Fruit fly (Drosophila melanogaster) whole organism: ENCODE data around the gene CG4116.
A peak's percentile ranks its signal among the peaks of the same experiment; 100 is the strongest.

Source experiments
- CG8478 ChIP-seq: fragments of >200 bp; optimal IDR thresholded peaks from 2 replicates; lab custom pipeline; 2018; ENCODE audit warnings: inconsistent platforms
- Dll ChIP-seq: fragments of >200 bp; optimal IDR thresholded peaks from 2 replicates; lab custom pipeline; 2017
- EcR ChIP-seq, 2 experiments: fragments of >200 bp; optimal IDR thresholded peaks; 2 replicates each; lab custom pipeline; 2017; ENCODE audit warnings: missing biosample characterization in 2 of 2, missing genetic modification characterization in 2 of 2, missing genetic modification reagents in 2 of 2
- pan ChIP-seq: fragments of >200 bp; optimal IDR thresholded peaks from 2 replicates; lab custom pipeline; 2017
- psq ChIP-seq: fragments of >200 bp; optimal IDR thresholded peaks from 2 replicates; lab custom pipeline; 2017
- usp ChIP-seq: fragments of >200 bp; optimal IDR thresholded peaks from 2 replicates; lab custom pipeline; 2017; ENCODE audit warnings: missing biosample characterization, missing genetic modification characterization, mixed read lengths

CG4116 gene

DNA sequence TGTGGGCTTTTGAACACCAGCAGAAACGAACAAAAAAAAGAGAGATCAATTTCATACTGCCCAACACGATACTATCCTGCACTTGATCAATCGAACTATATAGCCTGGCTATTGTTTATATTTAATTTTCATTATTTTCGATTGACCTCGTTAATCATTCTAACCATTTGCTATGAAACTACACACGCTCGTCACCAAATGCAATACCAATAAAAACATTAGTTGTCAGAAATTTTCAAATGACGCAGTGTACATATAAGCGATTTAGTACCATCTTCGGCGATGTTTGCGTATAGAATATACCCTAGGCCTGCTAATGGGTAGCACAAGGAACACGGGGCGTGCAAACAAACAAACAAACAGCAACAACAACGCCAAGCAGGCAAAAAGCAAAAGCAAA lies 7.3 kb downstream of the CG4116 start:
- peak; percentile 77 for TF ChIP-seq pan (lab: Kevin White, UChicago)
- no peak for TF ChIP-seq Dll

DNA sequence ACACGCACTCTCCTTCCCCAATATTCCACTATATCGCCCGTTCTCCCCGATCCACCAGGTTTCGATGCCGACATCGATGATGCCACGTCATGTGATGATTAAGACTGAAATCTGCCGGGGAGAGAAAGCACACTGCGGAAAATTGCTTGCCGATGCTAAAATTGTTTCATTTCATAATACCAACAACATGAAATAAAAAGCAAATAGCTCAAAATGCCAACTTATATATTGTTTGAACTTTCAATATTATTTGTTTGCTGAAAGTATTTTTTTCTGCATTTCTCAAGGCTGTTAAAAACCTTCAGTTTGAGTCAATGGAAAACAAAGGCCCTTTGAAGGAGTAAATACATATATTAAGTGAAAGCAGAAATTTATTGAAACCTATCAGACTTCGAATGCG lies 11.6 kb downstream of the CG4116 start:
- TF ChIP-seq CG8478 (no peak), pan (lab: Kevin White, UChicago) (no peak), EcR (GFP tag; optimal IDR thresholded peaks at IDR 0.05; lab: Kevin White, UChicago) (no peak), usp (GFP tag; lab: Kevin White, UChicago) (no peak), psq (no peak), Dll (no peak)

DNA sequence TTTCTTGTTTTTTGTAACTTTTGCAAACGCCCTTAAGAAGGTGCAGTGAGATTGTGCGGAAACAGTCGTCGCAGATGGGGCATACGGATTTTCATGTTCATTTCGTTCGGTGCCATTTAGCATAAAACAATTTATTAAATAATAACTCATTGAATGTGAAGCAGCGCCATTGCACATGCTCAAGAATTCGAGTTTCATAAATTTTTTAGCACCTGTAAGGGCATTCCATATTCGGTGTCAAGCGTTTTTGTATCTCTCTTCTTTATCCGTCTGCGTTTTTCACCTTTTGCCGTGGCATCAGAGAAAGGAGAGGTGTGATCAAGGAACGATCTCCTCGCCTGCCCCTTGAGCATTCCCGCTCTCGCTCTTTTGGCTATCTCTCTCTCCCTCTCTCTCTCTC lies 14.1 kb downstream of the CG4116 start:
- TF ChIP-seq psq = no peak
- TF ChIP-seq Dll = no peak
- no peak for TF ChIP-seq pan (lab: Kevin White, UChicago)
- no peak for TF ChIP-seq CG8478
- no peak for TF ChIP-seq EcR (GFP tag; optimal IDR thresholded peaks at IDR 0.05; lab: Kevin White, UChicago)
- TF ChIP-seq usp (GFP tag; lab: Kevin White, UChicago) = no peak

DNA sequence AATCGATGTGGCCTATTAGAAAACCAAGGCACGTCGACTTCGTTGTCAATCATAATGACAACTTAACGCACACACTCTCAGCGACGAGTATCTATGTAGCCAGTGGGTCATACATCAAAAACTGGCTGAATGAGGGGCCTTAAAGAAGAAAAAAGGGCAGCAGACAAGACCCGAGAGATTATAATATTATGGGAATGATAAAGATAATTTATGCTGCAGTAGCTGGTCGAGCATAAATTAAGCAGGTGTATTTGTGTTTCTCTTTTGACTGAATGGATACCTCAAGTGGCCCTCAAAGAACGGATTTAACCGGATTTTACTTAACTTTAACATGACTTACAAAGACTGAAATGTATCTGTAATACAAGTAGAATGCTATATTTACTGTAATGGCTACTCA lies 17.1 kb downstream of the CG4116 start:
- TF ChIP-seq EcR (GFP tag; optimal IDR thresholded peaks at IDR 0.05; lab: Kevin White, UChicago) (no peak), CG8478 (no peak), usp (GFP tag; lab: Kevin White, UChicago) (no peak)

DNA sequence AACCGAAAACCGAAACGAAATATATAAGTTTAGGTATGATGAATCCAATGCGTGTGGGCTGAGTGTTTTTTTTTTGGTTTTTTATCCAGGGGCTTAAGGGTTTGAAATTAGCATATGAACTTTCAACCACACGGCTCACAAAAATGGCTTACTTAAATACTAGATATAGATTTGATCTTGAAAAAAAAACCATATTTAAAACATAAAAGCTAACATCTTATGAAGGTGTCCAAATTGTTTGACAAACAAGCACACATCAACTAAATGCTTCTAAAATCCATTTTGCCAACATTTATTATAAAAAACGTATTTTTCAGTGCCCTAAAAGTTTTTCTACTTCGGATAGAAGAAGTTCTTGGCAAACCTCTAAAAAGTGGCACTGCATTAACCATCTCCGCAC lies 17.5 kb downstream of the CG4116 start:
- TF ChIP-seq psq (no peak), pan (lab: Kevin White, UChicago) (no peak), EcR (GFP tag; optimal IDR thresholded peaks at IDR 0.05; lab: Kevin White, UChicago) (no peak), usp (GFP tag; lab: Kevin White, UChicago) (no peak), Dll (no peak), CG8478 (no peak)

DNA sequence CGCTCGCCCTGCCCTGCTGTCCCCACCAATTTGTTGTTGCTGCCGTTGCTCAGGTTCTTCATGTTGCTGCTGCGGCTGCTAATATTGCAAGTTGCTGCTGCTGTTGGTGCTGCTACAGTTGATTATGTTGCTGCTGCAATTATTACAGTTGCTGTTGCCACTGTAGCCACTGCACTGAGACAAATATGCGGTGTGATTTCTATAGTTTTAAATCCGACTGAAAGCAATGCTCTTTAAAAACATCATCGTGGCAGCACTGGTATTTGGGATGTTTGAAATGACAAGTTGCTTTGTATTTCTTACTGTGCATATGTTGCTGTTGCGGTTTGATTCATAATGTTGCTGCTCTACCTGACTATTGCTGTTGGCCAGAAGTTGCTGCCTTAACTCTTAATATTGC lies 19.7 kb downstream of the CG4116 start:
- TF ChIP-seq psq = no peak
- TF ChIP-seq Dll = no peak
- TF ChIP-seq usp (GFP tag; lab: Kevin White, UChicago) = no peak
- TF ChIP-seq CG8478 = no peak
- no peak for TF ChIP-seq EcR (GFP tag; optimal IDR thresholded peaks at IDR 0.05; lab: Kevin White, UChicago)
- no peak for TF ChIP-seq pan (lab: Kevin White, UChicago)

DNA sequence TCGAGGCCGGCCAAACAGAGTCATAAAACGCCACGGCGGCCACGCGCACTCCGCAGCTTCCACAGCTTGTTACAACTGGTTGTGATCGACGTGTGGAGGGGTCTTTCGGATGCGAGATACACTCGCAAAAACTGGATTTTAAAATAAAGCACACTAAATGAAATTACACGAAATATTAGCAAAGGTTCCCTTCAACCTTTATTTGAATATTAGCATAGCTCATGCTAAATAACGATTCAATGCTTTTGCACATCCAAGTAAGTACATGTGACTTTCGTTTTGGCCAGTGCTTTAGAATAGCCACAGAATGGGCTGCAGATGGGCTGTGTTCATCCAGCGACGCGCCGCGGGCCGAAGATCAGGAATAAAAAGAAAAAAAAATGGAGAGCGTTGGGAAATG lies 21.4 kb downstream of the CG4116 start:
- TF ChIP-seq pan (lab: Kevin White, UChicago) (no peak), usp (GFP tag; lab: Kevin White, UChicago) (no peak), Dll (no peak), CG8478 (no peak), psq (no peak), EcR (GFP tag; optimal IDR thresholded peaks at IDR 0.05; lab: Kevin White, UChicago) (no peak)

DNA sequence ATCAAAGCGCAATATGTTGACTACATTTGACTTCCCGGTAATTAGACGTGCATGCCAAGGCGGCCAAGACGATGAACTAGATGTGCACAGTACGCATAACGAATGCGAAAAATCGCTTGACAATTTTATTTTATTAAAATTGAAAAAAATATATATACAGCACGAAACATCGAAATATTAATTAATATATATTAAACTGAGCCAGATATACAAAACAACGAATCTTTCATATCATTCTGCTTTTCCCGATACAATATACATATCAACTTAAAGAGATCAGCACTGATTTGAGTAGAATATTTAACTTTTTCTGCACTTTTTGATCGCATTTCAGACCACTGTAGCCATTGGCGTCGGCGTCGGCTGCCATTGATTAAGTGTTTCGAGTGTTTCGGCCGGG lies 21.9 kb downstream of the CG4116 start:
- TF ChIP-seq usp (GFP tag; lab: Kevin White, UChicago) (no peak), EcR (GFP tag; optimal IDR thresholded peaks at IDR 0.05; lab: Kevin White, UChicago) (no peak), CG8478 (no peak), pan (lab: Kevin White, UChicago) (no peak), Dll (no peak), psq (no peak)

DNA sequence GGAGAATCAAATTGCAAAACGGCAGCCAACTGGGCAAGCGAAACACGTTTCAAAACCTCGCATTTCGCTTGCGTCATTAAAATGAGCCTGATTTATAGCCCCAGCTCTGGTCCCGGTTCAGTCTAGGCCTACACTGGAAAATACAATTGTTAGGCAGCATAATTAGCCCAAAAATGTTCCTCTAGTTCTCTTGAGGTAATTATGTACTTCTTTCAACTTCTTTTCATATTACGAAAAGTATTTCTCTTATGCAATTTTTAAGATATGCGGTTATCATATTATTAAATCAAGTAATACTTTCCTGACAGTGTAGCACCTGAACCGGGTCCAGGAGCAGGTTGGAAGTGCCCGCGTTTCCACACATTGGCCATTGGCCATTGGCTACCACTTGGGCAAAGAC lies 22.6 kb downstream of the CG4116 start:
- no peak for TF ChIP-seq Dll
- TF ChIP-seq CG8478 = no peak
- TF ChIP-seq psq = no peak
- no peak for TF ChIP-seq pan (lab: Kevin White, UChicago)
- no peak for TF ChIP-seq EcR (GFP tag; optimal IDR thresholded peaks at IDR 0.05; lab: Kevin White, UChicago)
- no peak for TF ChIP-seq usp (GFP tag; lab: Kevin White, UChicago)

DNA sequence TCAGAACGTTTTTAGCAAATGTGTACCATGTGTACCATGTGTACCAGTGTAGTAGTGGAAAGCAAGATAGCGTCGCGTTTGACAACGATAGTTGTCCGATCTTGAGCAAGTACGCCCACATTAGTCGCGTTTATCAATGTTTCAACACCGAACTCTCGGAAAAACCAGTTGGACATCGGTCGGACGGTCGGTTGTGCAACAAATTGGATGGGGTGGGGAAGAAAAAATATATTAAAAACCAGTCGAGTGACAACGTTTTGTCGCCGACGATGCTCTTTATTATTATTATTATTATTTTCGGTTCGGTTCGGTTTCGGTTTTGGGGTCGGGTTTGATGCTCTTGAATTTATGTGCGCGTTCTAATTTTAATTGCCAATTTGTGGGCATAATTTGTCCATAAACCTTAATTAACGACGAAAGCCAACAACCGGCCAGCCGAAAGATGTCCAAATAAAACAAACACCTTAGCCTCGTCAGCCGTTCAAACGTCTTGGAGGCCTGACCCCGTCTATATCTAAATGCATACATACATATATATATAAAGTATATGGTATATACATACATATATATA lies 24.5 kb downstream of the CG4116 start:
- no peak for TF ChIP-seq EcR (GFP tag; optimal IDR thresholded peaks at IDR 0.05; lab: Kevin White, UChicago)
- no peak for TF ChIP-seq CG8478
- TF ChIP-seq psq = no peak
- no peak for TF ChIP-seq usp (GFP tag; lab: Kevin White, UChicago)
- no peak for TF ChIP-seq Dll
- TF ChIP-seq pan (lab: Kevin White, UChicago) = no peak

DNA sequence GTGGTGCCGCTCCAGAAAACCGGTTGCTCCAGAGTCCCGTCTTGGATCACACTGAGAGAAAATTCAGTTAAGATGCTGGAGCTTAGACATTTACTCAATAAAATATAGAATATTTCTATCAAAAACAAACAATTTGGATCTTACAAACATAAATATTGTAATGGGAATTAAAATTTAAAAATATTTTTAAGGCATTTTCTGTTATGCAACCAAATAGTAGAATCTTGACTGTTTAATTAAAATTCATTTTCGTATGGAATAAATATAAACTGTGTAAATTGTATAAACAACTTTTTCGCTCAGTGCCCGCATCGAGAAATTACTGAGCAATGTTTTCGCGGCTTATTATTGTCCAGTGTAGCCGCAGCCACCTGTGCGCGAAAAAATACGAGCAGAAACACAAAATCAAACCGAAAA lies 26.3 kb downstream of the CG4116 start:
- TF ChIP-seq EcR (GFP tag; optimal IDR thresholded peaks at IDR 0.05; lab: Kevin White, UChicago) = no peak

DNA sequence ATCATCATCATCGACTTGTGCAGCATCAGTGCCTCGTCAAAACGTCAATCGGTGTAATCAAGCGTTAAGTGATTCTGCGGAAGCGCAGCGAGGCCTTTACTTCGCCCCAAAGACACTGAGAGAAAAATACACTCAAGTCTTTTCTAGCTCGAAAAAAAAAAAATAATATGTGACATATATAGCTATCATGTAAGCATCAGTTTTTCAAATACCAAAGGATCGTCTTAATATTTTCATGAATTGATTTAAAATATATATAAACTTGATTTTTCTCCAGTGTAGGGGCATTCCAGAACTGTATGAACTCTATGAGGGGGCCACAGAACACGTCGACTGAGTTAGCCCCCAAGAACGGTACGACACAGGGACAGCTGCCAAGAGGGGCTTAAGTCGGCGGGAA lies 27.6 kb downstream of the CG4116 start:
- TF ChIP-seq Dll = no peak
- TF ChIP-seq usp (GFP tag; lab: Kevin White, UChicago) = no peak
- TF ChIP-seq CG8478 = no peak
- TF ChIP-seq EcR (GFP tag; optimal IDR thresholded peaks at IDR 0.05; lab: Kevin White, UChicago) = no peak
- no peak for TF ChIP-seq psq
- no peak for TF ChIP-seq pan (lab: Kevin White, UChicago)

DNA sequence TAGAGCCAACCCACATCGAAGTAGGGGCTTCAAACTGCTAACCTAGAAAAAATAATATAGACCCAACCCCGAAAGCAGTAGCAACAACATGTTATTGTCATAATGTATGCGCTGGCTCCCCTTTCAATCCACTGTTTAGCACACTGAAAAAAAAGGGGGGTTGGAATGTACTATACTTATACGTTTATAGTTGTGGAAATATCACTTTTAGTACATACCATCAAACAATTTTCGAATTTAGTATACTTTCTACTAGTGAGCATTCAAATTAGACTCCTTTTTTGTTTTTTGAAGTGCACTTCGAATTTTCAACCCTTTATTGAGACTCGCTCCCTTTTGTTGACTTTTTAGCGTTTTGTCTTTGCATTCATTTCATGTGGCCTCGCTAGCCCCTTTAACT lies 30.8 kb downstream of the CG4116 start:
- TF ChIP-seq EcR (GFP tag; optimal IDR thresholded peaks at IDR 0.05; lab: Kevin White, UChicago) (no peak), usp (GFP tag; lab: Kevin White, UChicago) (no peak), psq (no peak), Dll (no peak), pan (lab: Kevin White, UChicago) (no peak), CG8478 (no peak)

DNA sequence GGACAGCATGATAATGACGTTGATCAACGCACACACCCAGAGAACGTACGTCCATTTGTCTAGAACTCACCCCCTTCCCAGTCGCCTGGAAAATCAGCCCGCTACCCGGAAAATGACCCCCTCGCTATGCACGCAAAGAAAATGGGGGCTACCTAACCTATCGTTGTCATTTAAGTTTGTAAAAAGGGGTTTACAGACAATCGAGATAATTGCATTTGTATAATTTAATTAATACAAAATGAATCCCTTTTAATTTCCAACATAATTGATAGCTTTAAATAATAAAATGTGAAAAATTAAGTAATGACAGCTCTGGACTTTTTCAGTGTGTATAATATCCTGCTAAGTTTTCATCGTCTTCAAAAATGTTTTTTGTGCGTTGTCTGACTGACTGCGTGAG lies 35.6 kb downstream of the CG4116 start:
- no peak for TF ChIP-seq CG8478
- TF ChIP-seq pan (lab: Kevin White, UChicago) = no peak
- TF ChIP-seq psq = no peak
- no peak for TF ChIP-seq Dll
